Fruit fly (Drosophila melanogaster): ENCODE results near the gene CG31871.

DNA sequence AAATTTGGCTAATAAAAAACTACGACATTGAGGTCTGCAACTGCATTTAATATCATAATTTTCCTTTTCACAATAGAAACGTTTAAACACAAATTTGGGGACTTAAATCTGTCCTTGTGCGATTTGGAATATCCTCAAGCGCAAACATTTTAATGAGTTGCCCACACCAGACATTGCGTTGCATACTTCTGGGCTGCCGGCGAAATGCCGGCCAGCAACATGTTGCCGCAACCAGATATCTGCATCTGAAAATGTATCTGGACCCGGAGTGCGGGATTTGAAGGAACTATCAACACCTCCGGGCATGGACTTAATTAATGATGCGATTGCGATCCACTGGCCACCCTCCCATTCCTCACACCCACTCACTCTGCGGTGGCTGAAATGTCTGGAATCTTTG lies 7.4 kb upstream of the CG31871 start:
- TF ChIP-seq tai (GFP tag; optimal IDR thresholded peaks at IDR 0.05) (no peak), Sp1 (GFP tag; optimal IDR thresholded peaks at IDR 0.05) (no peak), usp (GFP tag; optimal IDR thresholded peaks at IDR 0.05) (no peak)

Measured in whole organism, wandering third instar larva.